Fruit fly (Drosophila melanogaster) whole organism, embryonic: ENCODE results near the gene GlcAT-P.

Experiments
- Abd-B ChIP-seq: fragments of 200-800 bp; sonication (Bioruptor generic); optimal IDR thresholded peaks from 2 replicates; lab custom pipeline; 2018; ENCODE audit warnings: missing biosample characterization, mild to moderate bottlenecking, missing genetic modification characterization, moderate library complexity
- Aef1 ChIP-seq: fragments of 200-800 bp; sonication (Bioruptor generic); IDR thresholded peaks from 3 replicates; pipeline ENCODE4 v1.3.6; 2022; ENCODE audit warnings: missing biosample characterization, missing genetic modification characterization
- Atf-2 ChIP-seq: fragments of 200-800 bp; sonication (Bioruptor generic); optimal IDR thresholded peaks from 2 replicates; lab custom pipeline; 2016; ENCODE audit warnings: missing biosample characterization, missing genetic modification characterization
- B-H2 ChIP-seq: fragments of 200-800 bp; sonication (Bioruptor generic); optimal IDR thresholded peaks from 2 replicates; lab custom pipeline; 2018; ENCODE audit warnings: missing biosample characterization, mild to moderate bottlenecking, missing genetic modification characterization
- CG10565 ChIP-seq: fragments of 200-800 bp; sonication (Bioruptor generic); optimal IDR thresholded peaks from 3 replicates; lab custom pipeline; 2016; ENCODE audit warnings: missing biosample characterization, mild to moderate bottlenecking, missing genetic modification characterization
- CG10959 ChIP-seq: fragments of 200-800 bp; sonication (Bioruptor generic); IDR thresholded peaks from 2 replicates; pipeline ENCODE4 v1.3.6; 2022; ENCODE audit warnings: missing biosample characterization, missing genetic modification characterization
- CG11504 ChIP-seq: fragments of 200-800 bp; sonication (Bioruptor generic); optimal IDR thresholded peaks from 3 replicates; lab custom pipeline; 2019; ENCODE audit warnings: missing biosample characterization, mild to moderate bottlenecking, missing genetic modification characterization, moderate library complexity
- CG11695 ChIP-seq: fragments of 200-800 bp; sonication (Bioruptor generic); IDR thresholded peaks from 3 replicates; pipeline ENCODE4 v1.3.6; 2022; ENCODE audit warnings: missing biosample characterization, missing genetic modification characterization
- CG12155 ChIP-seq: fragments of 200-800 bp; sonication (Bioruptor generic); optimal IDR thresholded peaks from 3 replicates; lab custom pipeline; 2016; ENCODE audit warnings: missing biosample characterization, missing genetic modification characterization
- CG12219 ChIP-seq: fragments of 200-800 bp; sonication (Bioruptor generic); optimal IDR thresholded peaks from 3 replicates; lab custom pipeline; 2018; ENCODE audit warnings: missing biosample characterization, mild to moderate bottlenecking, missing genetic modification characterization
- CG12744 ChIP-seq: fragments of 200-800 bp; sonication (Bioruptor generic); optimal IDR thresholded peaks from 2 replicates; lab custom pipeline; 2016; ENCODE audit warnings: missing biosample characterization, missing genetic modification characterization
- CG13123 ChIP-seq: fragments of 200-800 bp; sonication (Bioruptor generic); optimal IDR thresholded peaks from 2 replicates; lab custom pipeline; 2016; ENCODE audit warnings: missing biosample characterization, missing genetic modification characterization
- CG13424 ChIP-seq: fragments of 200-800 bp; sonication (Bioruptor generic); optimal IDR thresholded peaks from 2 replicates; lab custom pipeline; 2019; ENCODE audit warnings: missing biosample characterization, mild to moderate bottlenecking, missing genetic modification characterization, moderate library complexity
- CG13624 ChIP-seq: fragments of 200-800 bp; sonication (Bioruptor generic); optimal IDR thresholded peaks from 2 replicates; lab custom pipeline; 2016; ENCODE audit warnings: missing biosample characterization, missing genetic modification characterization
- CG13775 ChIP-seq: fragments of 200-800 bp; sonication (Bioruptor generic); optimal IDR thresholded peaks from 3 replicates; lab custom pipeline; 2017; ENCODE audit warnings: missing biosample characterization, mild to moderate bottlenecking, missing genetic modification characterization
- CG13894 ChIP-seq: fragments of 200-800 bp; sonication (Bioruptor generic); optimal IDR thresholded peaks from 3 replicates; lab custom pipeline; 2018; ENCODE audit warnings: missing biosample characterization, mild to moderate bottlenecking, missing genetic modification characterization, moderate library complexity
- CG14441 ChIP-seq: fragments of 200-800 bp; sonication (Bioruptor generic); IDR thresholded peaks from 2 replicates; pipeline ENCODE4 v1.3.6; 2022; ENCODE audit warnings: missing biosample characterization, missing genetic modification characterization
- CG1647 ChIP-seq: fragments of 200-800 bp; sonication (Bioruptor generic); optimal IDR thresholded peaks from 3 replicates; lab custom pipeline; 2016; ENCODE audit warnings: missing biosample characterization, missing genetic modification characterization
- CG17802 ChIP-seq: fragments of 200-800 bp; sonication (Bioruptor generic); optimal IDR thresholded peaks from 2 replicates; lab custom pipeline; 2018; ENCODE audit warnings: missing biosample characterization, mild to moderate bottlenecking, missing genetic modification characterization, moderate library complexity
- CG2678 ChIP-seq: fragments of 200-800 bp; sonication (Bioruptor generic); optimal IDR thresholded peaks from 3 replicates; lab custom pipeline; 2019; ENCODE audit warnings: missing biosample characterization, mild to moderate bottlenecking, missing genetic modification characterization, moderate library complexity
- CG30431 ChIP-seq: fragments of 200-800 bp; sonication (Bioruptor generic); optimal IDR thresholded peaks from 2 replicates; lab custom pipeline; 2017; ENCODE audit warnings: missing biosample characterization, missing genetic modification characterization
- CG31365 ChIP-seq: fragments of 200-800 bp; sonication (Bioruptor generic); optimal IDR thresholded peaks from 2 replicates; lab custom pipeline; 2018; ENCODE audit warnings: missing biosample characterization, mild to moderate bottlenecking, missing genetic modification characterization
- CG32767 ChIP-seq: fragments of 200-800 bp; sonication (Bioruptor generic); IDR thresholded peaks from 2 replicates; pipeline ENCODE4 v1.3.6; 2022; ENCODE audit warnings: missing biosample characterization, missing genetic modification characterization
- CG4360 ChIP-seq: fragments of 200-800 bp; sonication (Bioruptor generic); IDR thresholded peaks from 2 replicates; pipeline ENCODE4 v1.3.6; 2022; ENCODE audit warnings: missing biosample characterization, missing genetic modification characterization
- CG4404 ChIP-seq: fragments of 200-800 bp; sonication (Bioruptor generic); IDR thresholded peaks from 2 replicates; pipeline ENCODE4 v1.3.6; 2022; ENCODE audit warnings: missing biosample characterization, missing genetic modification characterization
- CG5180 ChIP-seq: fragments of 200-800 bp; sonication (Bioruptor generic); optimal IDR thresholded peaks from 3 replicates; lab custom pipeline; 2017; ENCODE audit warnings: missing biosample characterization, missing genetic modification characterization, mild to moderate bottlenecking, moderate library complexity, missing genetic modification reagents
- CG7786 ChIP-seq: fragments of 200-800 bp; sonication (Bioruptor generic); optimal IDR thresholded peaks from 2 replicates; lab custom pipeline; 2016; ENCODE audit warnings: missing biosample characterization, missing genetic modification characterization
- Camta ChIP-seq: fragments of 200-800 bp; sonication (Bioruptor generic); optimal IDR thresholded peaks from 2 replicates; lab custom pipeline; 2016; ENCODE audit warnings: missing biosample characterization, missing genetic modification characterization
- D19A ChIP-seq: fragments of 200-800 bp; optimal IDR thresholded peaks from 3 replicates; lab custom pipeline; 2019; ENCODE audit warnings: missing biosample characterization, mild to moderate bottlenecking, missing genetic modification characterization, moderate library complexity
- Dip2 ChIP-seq: fragments of 200-800 bp; sonication (Bioruptor generic); IDR thresholded peaks from 2 replicates; pipeline ENCODE4 v1.3.6; 2022; ENCODE audit warnings: missing biosample characterization, missing genetic modification characterization
- Doc2 ChIP-seq: fragments of 200-800 bp; sonication (Bioruptor generic); IDR thresholded peaks from 2 replicates; pipeline ENCODE4 v1.3.6; 2022; ENCODE audit warnings: missing biosample characterization, missing genetic modification characterization
- Mad ChIP-seq: fragments of 200-800 bp; sonication (Bioruptor generic); optimal IDR thresholded peaks from 2 replicates; lab custom pipeline; 2016; ENCODE audit warnings: missing biosample characterization, missing genetic modification characterization
- Max ChIP-seq: fragments of 200-800 bp; sonication (Bioruptor generic); optimal IDR thresholded peaks from 2 replicates; lab custom pipeline; 2016; ENCODE audit warnings: missing biosample characterization, mild to moderate bottlenecking, missing genetic modification characterization
- NC2β ChIP-seq: fragments of 200-800 bp; sonication (Bioruptor generic); optimal IDR thresholded peaks from 2 replicates; lab custom pipeline; 2016; ENCODE audit warnings: missing biosample characterization, missing genetic modification characterization
- Pdp1 ChIP-seq, 2 experiments: fragments of 200-800 bp; sonication (Bioruptor generic); optimal IDR thresholded peaks; 3 replicates each; lab custom pipeline; 2016; ENCODE audit warnings: missing biosample characterization in 2 of 2, missing genetic modification characterization in 2 of 2, mild to moderate bottlenecking in 1 of 2, moderate library complexity in 1 of 2
- ap ChIP-seq: fragments of 200-800 bp; sonication (Bioruptor generic); IDR thresholded peaks from 2 replicates; pipeline ENCODE4 v1.3.6; 2022; ENCODE audit warnings: missing biosample characterization, missing genetic modification characterization
- ara ChIP-seq: fragments of 200-800 bp; sonication (Bioruptor generic); IDR thresholded peaks from 2 replicates; pipeline ENCODE4 v1.3.6; 2022; ENCODE audit warnings: missing biosample characterization, missing genetic modification characterization
- cato ChIP-seq: fragments of 200-800 bp; sonication (Bioruptor generic); optimal IDR thresholded peaks from 2 replicates; lab custom pipeline; 2016; ENCODE audit warnings: missing biosample characterization, missing genetic modification characterization, borderline replicate concordance
- ci ChIP-seq: fragments of 200-800 bp; sonication (Bioruptor generic); IDR thresholded peaks from 3 replicates; pipeline ENCODE4 v1.3.6; 2022; ENCODE audit warnings: missing biosample characterization, missing genetic modification characterization
- crp ChIP-seq, 2 experiments: fragments of 200-800 bp; sonication (Bioruptor generic); optimal IDR thresholded peaks; 2 replicates in 1 of 2; 3 replicates in 1 of 2; lab custom pipeline; 2017; ENCODE audit warnings: missing biosample characterization in 2 of 2, missing genetic modification characterization in 2 of 2, mild to moderate bottlenecking in 1 of 2, moderate library complexity in 1 of 2
- dmrt99B ChIP-seq: fragments of 200-800 bp; sonication (Bioruptor generic); optimal IDR thresholded peaks from 2 replicates; lab custom pipeline; 2018; ENCODE audit warnings: missing biosample characterization, mild to moderate bottlenecking, missing genetic modification characterization, moderate library complexity
- exex ChIP-seq: fragments of 200-800 bp; sonication (Bioruptor generic); optimal IDR thresholded peaks from 4 replicates; lab custom pipeline; 2018; ENCODE audit warnings: missing biosample characterization, mild to moderate bottlenecking, missing genetic modification characterization, moderate library complexity
- fu2 ChIP-seq: fragments of 200-800 bp; sonication (Bioruptor generic); optimal IDR thresholded peaks from 2 replicates; lab custom pipeline; 2016; ENCODE audit warnings: missing biosample characterization, missing genetic modification characterization
- grn ChIP-seq: fragments of 200-800 bp; sonication (Bioruptor generic); optimal IDR thresholded peaks from 3 replicates; lab custom pipeline; 2017; ENCODE audit warnings: missing biosample characterization, missing genetic modification characterization
- ham ChIP-seq: fragments of 200-800 bp; sonication (Bioruptor generic); IDR thresholded peaks from 2 replicates; pipeline ENCODE4 v1.3.6; 2022; ENCODE audit warnings: missing biosample characterization, missing genetic modification characterization
- lola ChIP-seq, 3 experiments: fragments of >200 bp in 2 of 3; fragments of 200-800 bp in 1 of 3; sonication (Bioruptor generic) in 1 of 3; optimal IDR thresholded peaks; 2 replicates each; lab custom pipeline; 2017 to 2019; ENCODE audit warnings: missing biosample characterization in 3 of 3, missing genetic modification characterization in 3 of 3, mild to moderate bottlenecking in 1 of 3, moderate library complexity in 1 of 3
- pum ChIP-seq: fragments of 200-800 bp; sonication (Bioruptor generic); optimal IDR thresholded peaks from 2 replicates; lab custom pipeline; 2016; ENCODE audit warnings: missing biosample characterization, missing genetic modification characterization
- sim ChIP-seq: fragments of 200-800 bp; sonication (Bioruptor generic); IDR thresholded peaks from 2 replicates; pipeline ENCODE4 v1.3.6; 2022; ENCODE audit warnings: missing biosample characterization, missing genetic modification characterization
- tap ChIP-seq: fragments of 200-800 bp; optimal IDR thresholded peaks from 3 replicates; lab custom pipeline; 2019; ENCODE audit warnings: missing biosample characterization, mild to moderate bottlenecking, missing genetic modification characterization, moderate library complexity
- tna ChIP-seq: fragments of 200-800 bp; sonication (Bioruptor generic); IDR thresholded peaks from 2 replicates; pipeline ENCODE4 v1.3.6; 2022; ENCODE audit warnings: missing biosample characterization, missing genetic modification characterization; ENCODE audit not compliant: partially characterized antibody

GlcAT-P gene

dm6 chr3L:11197291-11198021 lies at the start of gene GlcAT-P (continued):
- no peak for TF ChIP-seq fu2 (GFP tag; lab: Kevin White, UChicago)
- TF ChIP-seq Atf-2 (GFP tag; lab: Kevin White, UChicago): no peak
- no peak for TF ChIP-seq CG12219 (GFP tag; lab: Kevin White, UChicago)
- TF ChIP-seq exex (tag; lab: Kevin White, UChicago): no peak
- no peak for TF ChIP-seq CG4404 (GFP tag; lab: Robert Waterston, UW)
- TF ChIP-seq sim (GFP tag; lab: Robert Waterston, UW): peak; percentile 22; the same call in 1 of the 2 replicates
- no peak for TF ChIP-seq Doc2 (GFP tag; lab: Robert Waterston, UW)
- TF ChIP-seq B-H2 (GFP tag; lab: Kevin White, UChicago): peak; percentile 46
- TF ChIP-seq CG7786 (GFP tag; lab: Kevin White, UChicago): no peak
- TF ChIP-seq ci: peak; percentile 48; the same call in 1 of the 3 replicates
- no peak for TF ChIP-seq CG12744 (GFP tag; lab: Kevin White, UChicago)
- TF ChIP-seq CG5180 (GFP tag; lab: Kevin White, UChicago): peak; percentile 99
- TF ChIP-seq CG13894 (tag; lab: Kevin White, UChicago): peak; percentile 46
- no peak for TF ChIP-seq tna (GFP tag; lab: Robert Waterston, UW)
- peak; percentile 88 for TF ChIP-seq CG2678 (tag; lab: Kevin White, UChicago)
- no peak for TF ChIP-seq Pdp1 (GFP tag; optimal IDR thresholded peaks at IDR 0.05; lab: Kevin White, UChicago)
- TF ChIP-seq CG13775 (GFP tag; lab: Kevin White, UChicago): peak; percentile 64
- no peak for TF ChIP-seq grn (GFP tag; lab: Kevin White, UChicago)
- TF ChIP-seq CG11695 (GFP tag; lab: Robert Waterston, UW): peak; percentile 80
- TF ChIP-seq Max: peak; percentile 41
- TF ChIP-seq CG4360: no peak
- TF ChIP-seq Aef1 (GFP tag; lab: Robert Waterston, UW): peak; percentile 31; the same call in 1 of the 3 replicates
- no peak for TF ChIP-seq CG10565 (GFP tag; lab: Kevin White, UChicago)
- TF ChIP-seq CG13123 (GFP tag; lab: Kevin White, UChicago): peak; percentile 11
- no peak for TF ChIP-seq Mad
- TF ChIP-seq pum (GFP tag; lab: Kevin White, UChicago): no peak
- TF ChIP-seq Camta (GFP tag; lab: Kevin White, UChicago): peak; percentile 11
- no peak for TF ChIP-seq ara (GFP tag; lab: Robert Waterston, UW)
- peak; percentile 63 for TF ChIP-seq tap (tag; lab: Kevin White, UChicago)
- no peak for TF ChIP-seq Dip2 (GFP tag; lab: Robert Waterston, UW)
- TF ChIP-seq NC2β (GFP tag; lab: Kevin White, UChicago): no peak
- TF ChIP-seq CG30431 (GFP tag; lab: Kevin White, UChicago): no peak
- TF ChIP-seq D19A: peak; percentile 75
- peak; percentile 84 for TF ChIP-seq CG13424 (tag; lab: Kevin White, UChicago)
- peak; percentile 75 for TF ChIP-seq dmrt99B (tag; lab: Kevin White, UChicago)
- no peak for TF ChIP-seq CG17802 (tag; lab: Kevin White, UChicago)
- peak; percentile 44 for TF ChIP-seq CG12155 (GFP tag; lab: Kevin White, UChicago)
- no peak for TF ChIP-seq CG1647
- TF ChIP-seq ham: no peak
- TF ChIP-seq CG10959 (GFP tag; lab: Robert Waterston, UW): no peak
- TF ChIP-seq crp (GFP tag; optimal IDR thresholded peaks at IDR 0.05; lab: Kevin White, UChicago): peak in 1 of 2 experiments; percentile 11
- TF ChIP-seq Abd-B: no peak
- no peak for TF ChIP-seq CG31365 (tag; lab: Kevin White, UChicago)
- no peak for TF ChIP-seq cato (GFP tag; lab: Kevin White, UChicago)
- peak; percentile 57 for TF ChIP-seq ap (GFP tag; lab: Robert Waterston, UW)
- peak in 1 of 3 experiments; percentile 77 for TF ChIP-seq lola (GFP tag; optimal IDR thresholded peaks at IDR 0.05; lab: Kevin White, UChicago)
- TF ChIP-seq CG32767 (GFP tag; lab: Robert Waterston, UW): peak; percentile 74
- TF ChIP-seq CG11504 (tag; lab: Kevin White, UChicago): peak; percentile 82
- TF ChIP-seq CG14441: peak; percentile 46
- TF ChIP-seq CG13624 (GFP tag; lab: Kevin White, UChicago): no peak
